Worm (Caenorhabditis elegans) whole organism, L4 larva: ENCODE measurements around the gene grl-22.

ENCODE experiments used
- lin-13 ChIP-seq: fragments of 150-350 bp; optimal IDR thresholded peaks from 2 replicates; lab custom pipeline; 2014; ENCODE audit warnings: missing biosample characterization, missing genetic modification reagents, missing genetic modification characterization
- snpc-4 ChIP-seq: fragments of 150-350 bp; optimal IDR thresholded peaks from 2 replicates; lab custom pipeline; 2014; ENCODE audit warnings: missing biosample characterization, missing genetic modification characterization
- unc-39 ChIP-seq: sonication (generic microtip); optimal IDR thresholded peaks from 2 replicates; lab custom pipeline; 2017; ENCODE audit warnings: missing biosample characterization, missing genetic modification characterization
- unc-62 ChIP-seq, 3 experiments: fragments of 150-350 bp in 1 of 3; sonication (generic microtip); optimal IDR thresholded peaks in 2 of 3; peaks in 1 of 3; 1 replicate in 1 of 3; 2 replicates in 2 of 3; lab custom pipeline; 2014 to 2017; ENCODE audit warnings: missing biosample characterization in 3 of 3, missing genetic modification characterization in 3 of 3, missing genetic modification reagents in 3 of 3, missing genotype in 1 of 3

DNA sequence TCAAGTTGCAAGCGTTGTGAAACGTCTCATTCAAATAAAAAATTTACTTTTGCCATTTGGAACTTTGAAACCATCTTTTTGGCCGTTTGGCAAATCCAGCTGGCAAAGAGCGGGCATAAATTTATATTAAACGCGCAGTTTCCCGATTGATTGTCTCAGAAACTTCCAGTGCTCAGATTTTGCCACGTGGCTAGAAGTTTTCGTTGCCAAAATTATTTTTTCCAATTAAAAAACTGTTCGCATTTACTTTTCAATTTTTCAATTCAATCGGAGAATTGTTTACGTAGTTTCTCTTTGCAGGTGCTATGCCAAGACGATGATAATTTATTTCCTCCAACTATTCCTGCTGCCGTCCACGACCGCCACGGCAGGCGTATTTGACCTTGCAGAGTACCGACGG is 39.5 kb upstream of the grl-22 start, which contains the start of gene F48E8.4:
- TF ChIP-seq unc-39 (tag; lab: Kevin White, UChicago) (no peak), unc-62 (GFP tag; optimal IDR thresholded peaks at IDR 0.05 in 1 of 2; lab: Kevin White, UChicago) (no peak), unc-62 (tag; optimal IDR thresholded peaks at IDR 0.05; lab: Kevin White, UChicago) (no peak), lin-13 (GFP tag; lab: Kevin White, UChicago) (no peak), snpc-4 (tag; lab: Kevin White, UChicago) (no peak)
